Worm (Caenorhabditis elegans): ENCODE results near the gene glt-3.

ce11 chrIV:10129957-10130356, at the start of gene glt-3:
- TF ChIP-seq efl-1 (GFP tag; optimal IDR thresholded peaks at IDR 0.05) (no peak), nhr-90 (tag; optimal IDR thresholded peaks at IDR 0.05) (no peak), ets-4 (GFP tag; optimal IDR thresholded peaks at IDR 0.05) (no peak), snpc-1.1 (tag; optimal IDR thresholded peaks at IDR 0.05; ENCODE audit: insufficient read depth) (no peak)
